Fruit fly (Drosophila melanogaster) Kc167 (cell line): ENCODE measurements around the gene grim.

ENCODE experiments used
- Myc ChIP-seq: fragments of >200 bp; optimal IDR thresholded peaks from 2 replicates; lab custom pipeline; 2017; ENCODE audit warnings: missing external identifiers
- Sin3A ChIP-seq: fragments of >200 bp; optimal IDR thresholded peaks from 2 replicates; lab custom pipeline; 2018; ENCODE audit warnings: missing external identifiers
- h ChIP-seq: fragments of >200 bp; optimal IDR thresholded peaks from 3 replicates; lab custom pipeline; 2018; ENCODE audit warnings: missing external identifiers
- insv ChIP-seq: fragments of >200 bp; optimal IDR thresholded peaks from 3 replicates; lab custom pipeline; 2018; ENCODE audit warnings: missing external identifiers
- psq ChIP-seq: fragments of >200 bp; optimal IDR thresholded peaks from 2 replicates; lab custom pipeline; 2017; ENCODE audit warnings: missing external identifiers
- ttk ChIP-seq: sonication (Bioruptor generic); optimal IDR thresholded peaks from 2 replicates; lab custom pipeline; 2017; ENCODE audit warnings: missing external identifiers

- no peak for TF ChIP-seq h
- TF ChIP-seq psq (lab: Kevin White, UChicago): no peak
- no peak for TF ChIP-seq Sin3A
- no peak for TF ChIP-seq Myc (lab: Kevin White, UChicago)
- TF ChIP-seq ttk (lab: Kevin White, UChicago): no peak
- no peak for TF ChIP-seq insv (lab: Kevin White, UChicago)
Observed at dm6 chr3L:18265543-18265942, 38.7 kb downstream of the grim start.
